Worm (Caenorhabditis elegans): ENCODE results near the gene appg-1.

appg-1 gene

ce11 chrII:10300082-10300749 is 25.6 kb upstream of the appg-1 start, which contains the start of gene nep-26:
TSS of gene nep-26 (minus strand) at chrII:10300132.
- TF ChIP-seq ceh-44 (GFP tag; IDR thresholded peaks at IDR 0.05) (no peak), Y75B8A.6 (GFP tag; IDR thresholded peaks at IDR 0.05) (no peak), nhr-25 (tag; optimal IDR thresholded peaks at IDR 0.05; ENCODE audit: borderline replicate concordance, insufficient read depth) (no peak), dve-1 (tag; optimal IDR thresholded peaks at IDR 0.05; ENCODE audit: insufficient read depth) (no peak), lin-39 (tag; optimal IDR thresholded peaks at IDR 0.05) (no peak), php-3 (GFP tag; IDR thresholded peaks at IDR 0.05) (no peak), nhr-10 (tag; optimal IDR thresholded peaks at IDR 0.05) (no peak), ceh-32 (tag; optimal IDR thresholded peaks at IDR 0.05; ENCODE audit: poor library complexity) (no peak), nhr-28 (tag; optimal IDR thresholded peaks at IDR 0.05) (no peak), F44E2.7 (GFP tag; IDR thresholded peaks at IDR 0.05) (no peak), madf-5 (GFP tag; IDR thresholded peaks at IDR 0.05) (no peak), nhr-77 (tag; optimal IDR thresholded peaks at IDR 0.05) (no peak), T20F7.1 (GFP tag; optimal IDR thresholded peaks at IDR 0.05) (no peak), mep-1 (tag; optimal IDR thresholded peaks at IDR 0.05) (no peak), pha-4 (GFP tag; IDR thresholded peaks at IDR 0.05) (no peak), pha-4 (tag; optimal IDR thresholded peaks at IDR 0.05) (no peak), skn-1 (tag; optimal IDR thresholded peaks at IDR 0.05) (no peak), D1046.2 (GFP tag; IDR thresholded peaks at IDR 0.05) (no peak), aly-2 (tag; optimal IDR thresholded peaks at IDR 0.05) (no peak), hif-1 (tag; optimal IDR thresholded peaks at IDR 0.05) (peak; percentile 14 to 94), nhr-237 (tag; optimal IDR thresholded peaks at IDR 0.05) (no peak), ztf-7 (tag; optimal IDR thresholded peaks at IDR 0.05) (no peak), zip-11 (GFP tag; IDR thresholded peaks at IDR 0.05) (no peak), unc-130 (GFP tag; optimal IDR thresholded peaks at IDR 0.05) (no peak), ZK546.5 (tag; optimal IDR thresholded peaks at IDR 0.05) (no peak), R02D3.7 (tag; optimal IDR thresholded peaks at IDR 0.05) (no peak), daf-8 (GFP tag; IDR thresholded peaks at IDR 0.05) (no peak), daf-16 (GFP tag; optimal IDR thresholded peaks at IDR 0.05) (peak in 1 of 2 experiments; percentile 89), daf-16 (tag; optimal IDR thresholded peaks at IDR 0.05) (no peak), mdl-1 (tag; optimal IDR thresholded peaks at IDR 0.05) (no peak), sdz-12 (GFP tag; optimal IDR thresholded peaks at IDR 0.05) (no peak), arid-1 (GFP tag; conservative IDR thresholded peaks at IDR 0.05) (no peak), zfp-2 (tag; optimal IDR thresholded peaks at IDR 0.05) (no peak), daf-19 (GFP tag; conservative IDR thresholded peaks at IDR 0.05) (no peak), unc-62 (GFP tag; optimal IDR thresholded peaks at IDR 0.05 in 1 of 2) (no peak), unc-62 (tag; optimal IDR thresholded peaks at IDR 0.05) (no peak), F26F4.8 (GFP tag; conservative IDR thresholded peaks at IDR 0.05) (no peak), T26A8.4 (GFP tag; IDR thresholded peaks at IDR 0.05) (no peak), F49E8.2 (tag; optimal IDR thresholded peaks at IDR 0.05; ENCODE audit: borderline replicate concordance) (no peak), lin-15B (tag; optimal IDR thresholded peaks at IDR 0.05) (no peak), ceh-20 (GFP tag; IDR thresholded peaks at IDR 0.05) (peak; percentile 37; the same call in 1 of the 2 replicates), hlh-30 (tag; optimal IDR thresholded peaks at IDR 0.05; ENCODE audit: insufficient read depth) (peak; percentile 64), nhr-41 (GFP tag; IDR thresholded peaks at IDR 0.05) (no peak), ZK337.2 (GFP tag; IDR thresholded peaks at IDR 0.05) (no peak), nhr-11 (tag; optimal IDR thresholded peaks at IDR 0.05) (peak; percentile 74), ceh-28 (tag; optimal IDR thresholded peaks at IDR 0.05) (no peak), Y105C5A.15 (GFP tag; IDR thresholded peaks at IDR 0.05) (no peak), F37D6.2 (tag; optimal IDR thresholded peaks at IDR 0.05) (no peak), hlh-11 (tag; optimal IDR thresholded peaks at IDR 0.05) (peak; percentile 41), snpc-1.2 (GFP tag; IDR thresholded peaks at IDR 0.05) (no peak), unc-39 (tag; optimal IDR thresholded peaks at IDR 0.05) (no peak), jun-1 (tag; optimal IDR thresholded peaks at IDR 0.05) (no peak)

All from whole organism, L4 larva.